Fruit fly (Drosophila melanogaster) whole organism, adult: ENCODE results near the gene Ir94a.

Experiments used
- CG11617 ChIP-seq: fragments of 200-800 bp; sonication (Bioruptor generic); optimal IDR thresholded peaks from 2 replicates; lab custom pipeline; 2017; ENCODE audit warnings: mild to moderate bottlenecking, missing biosample characterization, missing genetic modification reagents, missing genetic modification characterization
- CG12768 ChIP-seq: fragments of 200-800 bp; sonication (Bioruptor generic); optimal IDR thresholded peaks from 2 replicates; lab custom pipeline; 2017; ENCODE audit warnings: missing biosample characterization, missing genetic modification characterization, mild to moderate bottlenecking, moderate library complexity, missing genetic modification reagents
- CG14711 ChIP-seq: fragments of 200-800 bp; sonication (Bioruptor generic); optimal IDR thresholded peaks from 2 replicates; lab custom pipeline; 2018; ENCODE audit warnings: missing biosample characterization, mild to moderate bottlenecking, missing genetic modification characterization, moderate library complexity
- CG1620 ChIP-seq: fragments of 200-800 bp; sonication (Bioruptor generic); optimal IDR thresholded peaks from 2 replicates; lab custom pipeline; 2016; ENCODE audit warnings: missing biosample characterization, missing genetic modification characterization
- CG33017 ChIP-seq: fragments of 200-800 bp; sonication (Bioruptor generic); optimal IDR thresholded peaks from 2 replicates; lab custom pipeline; 2018; ENCODE audit warnings: missing biosample characterization, mild to moderate bottlenecking, missing genetic modification characterization, moderate library complexity
- CG5204 ChIP-seq: fragments of 200-800 bp; sonication (Bioruptor generic); optimal IDR thresholded peaks from 2 replicates; lab custom pipeline; 2016; ENCODE audit warnings: missing biosample characterization, missing genetic modification characterization
- CG7045 ChIP-seq: fragments of 200-800 bp; sonication (Bioruptor generic); optimal IDR thresholded peaks from 2 replicates; lab custom pipeline; 2017; ENCODE audit warnings: missing biosample characterization, mild to moderate bottlenecking, missing genetic modification characterization
- CG7101 ChIP-seq: fragments of 200-800 bp; sonication (Bioruptor generic); optimal IDR thresholded peaks from 2 replicates; lab custom pipeline; 2018; ENCODE audit warnings: missing biosample characterization, mild to moderate bottlenecking, missing genetic modification characterization, moderate library complexity
- Clk ChIP-seq: fragments of 200-800 bp; sonication (Bioruptor generic); optimal IDR thresholded peaks from 2 replicates; lab custom pipeline; 2017; ENCODE audit warnings: missing biosample characterization, missing genetic modification characterization
- Crg-1 ChIP-seq: fragments of 200-800 bp; sonication (Bioruptor generic); optimal IDR thresholded peaks from 2 replicates; lab custom pipeline; 2016; ENCODE audit warnings: missing biosample characterization, missing genetic modification characterization
- Hr96 ChIP-seq: fragments of 200-800 bp; sonication (Bioruptor generic); optimal IDR thresholded peaks from 2 replicates; lab custom pipeline; 2016; ENCODE audit warnings: missing biosample characterization, missing genetic modification characterization
- Mnt ChIP-seq: fragments of 200-800 bp; sonication (Bioruptor generic); optimal IDR thresholded peaks from 2 replicates; lab custom pipeline; 2016; ENCODE audit warnings: missing biosample characterization, mild to moderate bottlenecking, missing genetic modification characterization
- bab1 ChIP-seq: fragments of 200-800 bp; sonication (Bioruptor generic); optimal IDR thresholded peaks from 3 replicates; lab custom pipeline; 2019; ENCODE audit warnings: missing biosample characterization, mild to moderate bottlenecking, missing genetic modification characterization, moderate library complexity
- cic ChIP-seq: fragments of 200-800 bp; sonication (Bioruptor generic); optimal IDR thresholded peaks from 2 replicates; lab custom pipeline; 2017; ENCODE audit warnings: missing biosample characterization, mild to moderate bottlenecking, missing genetic modification characterization, moderate library complexity
- cnc ChIP-seq, 2 experiments: fragments of >200 bp; optimal IDR thresholded peaks; 2 replicates each; lab custom pipeline; 2017
- kay ChIP-seq: fragments of 200-800 bp; sonication (Bioruptor generic); peaks from one replicate; lab custom pipeline; 2016; ENCODE audit warnings: missing biosample characterization, missing genetic modification characterization, borderline replicate concordance
- ovo ChIP-seq: fragments of 200-800 bp; sonication (Bioruptor generic); optimal IDR thresholded peaks from 2 replicates; lab custom pipeline; 2016; ENCODE audit warnings: missing biosample characterization, missing genetic modification characterization
- pad ChIP-seq: fragments of 200-800 bp; sonication (Bioruptor generic); optimal IDR thresholded peaks from 3 replicates; lab custom pipeline; 2017; ENCODE audit warnings: missing biosample characterization, missing genetic modification characterization, mild to moderate bottlenecking, moderate library complexity, missing genetic modification reagents
- tj ChIP-seq: fragments of 200-800 bp; sonication (Bioruptor generic); optimal IDR thresholded peaks from 3 replicates; lab custom pipeline; 2017; ENCODE audit warnings: missing biosample characterization, mild to moderate bottlenecking, missing genetic modification characterization, moderate library complexity
- toe ChIP-seq: fragments of 200-800 bp; sonication (Bioruptor generic); optimal IDR thresholded peaks from 2 replicates; lab custom pipeline; 2016; ENCODE audit warnings: missing biosample characterization, missing genetic modification characterization

Ir94a gene

dm6 chr3R:22123347-22123746 is 10.1 kb downstream of the Ir94a start:
- no peak for TF ChIP-seq CG33017 (tag; lab: Kevin White, UChicago)
- no peak for TF ChIP-seq cic (GFP tag; lab: Kevin White, UChicago)
- TF ChIP-seq pad (GFP tag; lab: Kevin White, UChicago): no peak
- TF ChIP-seq tj (GFP tag; lab: Kevin White, UChicago): no peak
- no peak for TF ChIP-seq Crg-1 (GFP tag; lab: Kevin White, UChicago)
- no peak for TF ChIP-seq CG7101 (tag; lab: Kevin White, UChicago)
- no peak for TF ChIP-seq cnc (optimal IDR thresholded peaks at IDR 0.05; lab: Kevin White, UChicago)

dm6 chr3R:22124863-22125262 is 11.6 kb downstream of the Ir94a start:
- TF ChIP-seq kay: peak; percentile 10
- no peak for TF ChIP-seq CG33017 (tag; lab: Kevin White, UChicago)

DNA sequence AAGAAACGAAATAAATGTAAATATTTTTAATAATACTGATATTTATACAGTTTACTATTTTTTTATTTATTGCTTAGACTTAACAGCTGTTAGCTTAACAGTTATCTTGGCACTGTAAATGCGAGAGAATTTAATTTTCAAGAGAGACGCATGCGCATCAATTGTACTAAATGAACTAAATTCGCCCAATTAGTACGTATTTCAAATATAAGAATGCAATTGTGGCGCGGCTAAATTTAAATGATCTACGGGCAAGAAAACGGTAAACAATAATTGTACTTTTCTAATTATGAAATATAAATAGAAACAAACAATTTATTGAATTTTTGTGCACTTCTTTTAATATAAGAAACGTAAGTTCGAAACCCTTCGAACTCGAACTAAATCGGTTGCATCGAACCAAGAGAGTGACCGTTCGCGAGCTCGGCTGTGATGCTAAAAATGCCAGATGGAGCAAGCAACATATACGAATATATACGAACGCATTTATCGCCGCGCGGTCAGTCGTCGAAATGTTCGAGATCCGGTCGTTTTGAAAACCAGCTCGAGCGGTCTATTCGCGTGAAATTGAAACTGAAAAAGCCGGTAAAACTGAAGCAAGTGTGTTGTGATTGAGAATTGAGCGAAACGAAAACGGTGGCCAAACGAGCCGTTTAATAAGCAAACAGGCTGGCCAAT is 20.2 kb downstream of the Ir94a start, which contains the start of gene SKIP:
Gene SKIP (plus strand): TSS at position 494 of the 678 bp plus-strand sequence.
- TF ChIP-seq CG5204 (GFP tag; lab: Kevin White, UChicago) (no peak), CG7045 (GFP tag; lab: Kevin White, UChicago) (no peak), pad (GFP tag; lab: Kevin White, UChicago) (no peak), bab1 (GFP tag; lab: Kevin White, UChicago) (peak; percentile 12), kay (peak; percentile 65), Clk (GFP tag; lab: Kevin White, UChicago) (no peak), CG11617 (no peak)

DNA sequence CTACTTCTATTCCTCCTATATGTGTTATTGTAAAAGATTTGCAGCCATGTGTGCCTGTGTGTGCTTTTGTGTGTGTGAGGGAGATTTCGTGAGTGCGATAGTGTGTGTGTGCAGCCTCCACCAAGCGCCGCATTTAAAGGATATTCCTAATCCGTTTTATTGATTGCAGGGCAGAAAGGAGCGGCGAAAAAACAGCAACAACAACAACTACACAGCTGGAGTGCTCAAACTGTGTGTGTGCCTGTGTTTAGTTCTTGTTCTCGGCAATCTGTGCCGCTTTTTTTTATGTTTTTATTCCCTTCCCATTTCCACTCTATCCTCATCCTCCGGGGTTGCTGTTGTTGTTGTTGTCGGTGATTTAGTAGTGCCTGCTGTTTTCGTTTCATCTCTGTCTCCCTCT is 21.2 kb downstream of the Ir94a start:
- no peak for TF ChIP-seq CG7045 (GFP tag; lab: Kevin White, UChicago)
- no peak for TF ChIP-seq tj (GFP tag; lab: Kevin White, UChicago)
- TF ChIP-seq pad (GFP tag; lab: Kevin White, UChicago): no peak
- no peak for TF ChIP-seq CG12768
- no peak for TF ChIP-seq CG11617
- no peak for TF ChIP-seq toe (GFP tag; lab: Kevin White, UChicago)
- no peak for TF ChIP-seq Clk (GFP tag; lab: Kevin White, UChicago)
- TF ChIP-seq CG7101 (tag; lab: Kevin White, UChicago): no peak
- TF ChIP-seq CG33017 (tag; lab: Kevin White, UChicago): no peak
- no peak for TF ChIP-seq cnc (optimal IDR thresholded peaks at IDR 0.05; lab: Kevin White, UChicago)
- no peak for TF ChIP-seq Hr96 (GFP tag; lab: Kevin White, UChicago)
- no peak for TF ChIP-seq cic (GFP tag; lab: Kevin White, UChicago)
- TF ChIP-seq CG5204 (GFP tag; lab: Kevin White, UChicago): no peak
- no peak for TF ChIP-seq bab1 (GFP tag; lab: Kevin White, UChicago)
- TF ChIP-seq Crg-1 (GFP tag; lab: Kevin White, UChicago): no peak
- no peak for TF ChIP-seq ovo (GFP tag; lab: Kevin White, UChicago)

DNA sequence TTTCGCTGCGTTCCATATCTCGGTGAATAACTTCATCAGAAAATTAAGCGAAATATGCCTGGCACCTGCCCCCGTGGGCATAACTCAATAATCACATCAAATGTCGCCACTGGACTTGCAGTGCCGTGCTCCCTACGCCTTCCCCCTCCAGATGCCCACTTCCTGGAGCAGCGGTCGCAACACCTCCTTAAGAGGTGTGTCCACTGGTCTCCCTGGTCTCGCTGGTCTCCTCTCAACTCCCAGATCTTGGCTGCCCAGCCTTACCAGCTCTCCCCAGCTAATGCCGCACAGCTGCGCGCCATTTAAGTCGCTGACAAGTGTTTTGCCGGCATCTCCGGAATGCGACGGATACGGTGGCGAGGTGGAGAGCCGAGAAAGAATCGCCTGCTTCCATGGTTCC is 22.3 kb downstream of the Ir94a start:
- TF ChIP-seq CG11617: no peak
- no peak for TF ChIP-seq Clk (GFP tag; lab: Kevin White, UChicago)
- no peak for TF ChIP-seq Mnt (GFP tag; lab: Kevin White, UChicago)
- TF ChIP-seq CG1620: no peak
- no peak for TF ChIP-seq cic (GFP tag; lab: Kevin White, UChicago)
- no peak for TF ChIP-seq kay
- no peak for TF ChIP-seq CG14711 (tag; lab: Kevin White, UChicago)
- TF ChIP-seq Hr96 (GFP tag; lab: Kevin White, UChicago): no peak
- TF ChIP-seq pad (GFP tag; lab: Kevin White, UChicago): no peak
- no peak for TF ChIP-seq toe (GFP tag; lab: Kevin White, UChicago)
- no peak for TF ChIP-seq tj (GFP tag; lab: Kevin White, UChicago)
- no peak for TF ChIP-seq CG7101 (tag; lab: Kevin White, UChicago)
- TF ChIP-seq CG33017 (tag; lab: Kevin White, UChicago): no peak
- TF ChIP-seq Crg-1 (GFP tag; lab: Kevin White, UChicago): no peak
- TF ChIP-seq ovo (GFP tag; lab: Kevin White, UChicago): no peak

- no peak for TF ChIP-seq Hr96 (GFP tag; lab: Kevin White, UChicago)
Observed at dm6 chr3R:22136967-22137516, 23.8 kb downstream of the Ir94a start.

dm6 chr3R:22139113-22139512 is 25.9 kb downstream of the Ir94a start:
- TF ChIP-seq CG7045 (GFP tag; lab: Kevin White, UChicago) (peak; percentile 15), CG5204 (GFP tag; lab: Kevin White, UChicago) (peak; percentile 9), CG1620 (no peak)
